Fruit fly (Drosophila melanogaster) whole organism, embryonic: Measurements from ENCODE around the gene CG3117.

Experiments used
- B-H1 ChIP-seq: fragments of 200-800 bp; sonication (Bioruptor generic); IDR thresholded peaks from 3 replicates; pipeline ENCODE4 v1.3.6; 2022; ENCODE audit warnings: missing biosample characterization, missing genetic modification characterization
- CG10209 ChIP-seq: fragments of 200-800 bp; sonication (Bioruptor generic); optimal IDR thresholded peaks from 3 replicates; lab custom pipeline; 2017; ENCODE audit warnings: missing biosample characterization, mild to moderate bottlenecking, missing genetic modification characterization, missing genetic modification reagents
- CG10366 ChIP-seq: fragments of 200-800 bp; sonication (Bioruptor generic); IDR thresholded peaks from 2 replicates; pipeline ENCODE4 v1.3.6; 2022; ENCODE audit warnings: missing biosample characterization, missing genetic modification characterization
- CG10543 ChIP-seq: fragments of 200-800 bp; sonication (Bioruptor generic); optimal IDR thresholded peaks from 3 replicates; lab custom pipeline; 2017; ENCODE audit warnings: missing biosample characterization, mild to moderate bottlenecking, missing genetic modification characterization, moderate library complexity
- CG12391 ChIP-seq: fragments of 200-800 bp; sonication (Bioruptor generic); optimal IDR thresholded peaks from 3 replicates; lab custom pipeline; 2018; ENCODE audit warnings: missing biosample characterization, mild to moderate bottlenecking, missing genetic modification characterization, moderate library complexity
- CG12769 ChIP-seq: fragments of 200-800 bp; sonication (Bioruptor generic); optimal IDR thresholded peaks from 2 replicates; lab custom pipeline; 2019; ENCODE audit warnings: missing biosample characterization, mild to moderate bottlenecking, missing genetic modification characterization, moderate library complexity
- CG13287 ChIP-seq: fragments of 200-800 bp; sonication (Bioruptor generic); IDR thresholded peaks from 2 replicates; pipeline ENCODE4 v1.3.6; 2022; ENCODE audit warnings: missing biosample characterization, missing genetic modification characterization; ENCODE audit not compliant: partially characterized antibody
- CG17612 ChIP-seq: fragments of 200-800 bp; sonication (Bioruptor generic); IDR thresholded peaks from 2 replicates; pipeline ENCODE4 v1.3.6; 2022; ENCODE audit warnings: missing biosample characterization, missing genetic modification characterization
- CG18011 ChIP-seq: fragments of 200-800 bp; sonication (Bioruptor generic); optimal IDR thresholded peaks from 2 replicates; lab custom pipeline; 2017; ENCODE audit warnings: missing biosample characterization, missing genetic modification characterization, mild to moderate bottlenecking, moderate library complexity, missing genotype
- CG18262 ChIP-seq: fragments of 200-800 bp; optimal IDR thresholded peaks from 3 replicates; lab custom pipeline; 2019; ENCODE audit warnings: missing biosample characterization, mild to moderate bottlenecking, missing genetic modification characterization, moderate library complexity
- CG1832 ChIP-seq: fragments of 200-800 bp; sonication (Bioruptor generic); optimal IDR thresholded peaks from 2 replicates; lab custom pipeline; 2017; ENCODE audit warnings: missing biosample characterization, mild to moderate bottlenecking, missing genetic modification characterization, inconsistent platforms
- CG2678 ChIP-seq: fragments of 200-800 bp; sonication (Bioruptor generic); optimal IDR thresholded peaks from 3 replicates; lab custom pipeline; 2019; ENCODE audit warnings: missing biosample characterization, mild to moderate bottlenecking, missing genetic modification characterization, moderate library complexity
- CG6175 ChIP-seq: fragments of 200-800 bp; sonication (Bioruptor generic); IDR thresholded peaks from 3 replicates; pipeline ENCODE4 v1.3.6; 2022; ENCODE audit warnings: missing biosample characterization, missing genetic modification characterization
- CG7745 ChIP-seq: fragments of 200-800 bp; sonication (Bioruptor generic); optimal IDR thresholded peaks from 2 replicates; lab custom pipeline; 2018; ENCODE audit warnings: missing biosample characterization, mild to moderate bottlenecking, missing genetic modification characterization, moderate library complexity
- CG7963 ChIP-seq: fragments of 200-800 bp; sonication (Bioruptor generic); IDR thresholded peaks from 3 replicates; pipeline ENCODE4 v1.3.6; 2022; ENCODE audit warnings: missing biosample characterization, missing genetic modification characterization; ENCODE audit not compliant: partially characterized antibody
- CG9797 ChIP-seq: fragments of 200-800 bp; sonication (Bioruptor generic); optimal IDR thresholded peaks from 3 replicates; lab custom pipeline; 2018; ENCODE audit warnings: missing biosample characterization, mild to moderate bottlenecking, missing genetic modification characterization
- D19A ChIP-seq: fragments of 200-800 bp; optimal IDR thresholded peaks from 3 replicates; lab custom pipeline; 2019; ENCODE audit warnings: missing biosample characterization, mild to moderate bottlenecking, missing genetic modification characterization, moderate library complexity
- H15 ChIP-seq: fragments of 200-800 bp; sonication (Bioruptor generic); IDR thresholded peaks from 3 replicates; pipeline ENCODE4 v1.3.6; 2022; ENCODE audit warnings: missing biosample characterization, missing genetic modification characterization
- HmgD ChIP-seq: fragments of 200-800 bp; sonication (Bioruptor generic); optimal IDR thresholded peaks from 3 replicates; lab custom pipeline; 2016; ENCODE audit warnings: missing biosample characterization, missing genetic modification characterization
- Hr51 ChIP-seq, 2 experiments: fragments of 200-800 bp; sonication (Bioruptor generic); optimal IDR thresholded peaks; 2 replicates in 1 of 2; 3 replicates in 1 of 2; lab custom pipeline; 2016 to 2018; ENCODE audit warnings: missing biosample characterization in 2 of 2, missing genetic modification characterization in 2 of 2, mild to moderate bottlenecking in 1 of 2, moderate library complexity in 1 of 2
- Myb ChIP-seq: fragments of 200-800 bp; sonication (Bioruptor generic); optimal IDR thresholded peaks from 2 replicates; lab custom pipeline; 2016; ENCODE audit warnings: missing biosample characterization, missing genetic modification characterization
- NFAT ChIP-seq: fragments of 200-800 bp; sonication (Bioruptor generic); IDR thresholded peaks from 2 replicates; pipeline ENCODE4 v1.3.6; 2022; ENCODE audit warnings: missing biosample characterization, missing genetic modification characterization
- Pdp1 ChIP-seq, 2 experiments: fragments of 200-800 bp; sonication (Bioruptor generic); optimal IDR thresholded peaks; 3 replicates each; lab custom pipeline; 2016; ENCODE audit warnings: missing biosample characterization in 2 of 2, missing genetic modification characterization in 2 of 2, mild to moderate bottlenecking in 1 of 2, moderate library complexity in 1 of 2
- Six4 ChIP-seq: fragments of 200-800 bp; sonication (Bioruptor generic); optimal IDR thresholded peaks from 2 replicates; lab custom pipeline; 2016; ENCODE audit warnings: missing biosample characterization, missing genetic modification characterization
- Taf1 ChIP-seq: fragments of 200-800 bp; sonication (Bioruptor generic); IDR thresholded peaks from 2 replicates; pipeline ENCODE4 v1.3.6; 2022; ENCODE audit warnings: missing biosample characterization, missing genetic modification characterization
- YL-1 ChIP-seq: fragments of 200-800 bp; sonication (Bioruptor generic); optimal IDR thresholded peaks from 3 replicates; lab custom pipeline; 2017; ENCODE audit warnings: missing biosample characterization, mild to moderate bottlenecking, missing genetic modification characterization
- al ChIP-seq: fragments of 200-800 bp; sonication (Bioruptor generic); IDR thresholded peaks from 2 replicates; pipeline ENCODE4 v1.3.6; 2022; ENCODE audit warnings: missing biosample characterization, missing genetic modification characterization
- chinmo ChIP-seq: fragments of 200-800 bp; sonication (Bioruptor generic); IDR thresholded peaks from 4 replicates; pipeline ENCODE4 v1.3.6; 2022; ENCODE audit warnings: missing biosample characterization, missing genetic modification characterization; ENCODE audit not compliant: partially characterized antibody
- chm ChIP-seq: fragments of 200-800 bp; sonication (Bioruptor generic); IDR thresholded peaks from 2 replicates; pipeline ENCODE4 v1.3.6; 2022; ENCODE audit warnings: missing biosample characterization, missing genetic modification characterization
- eve ChIP-seq, 2 experiments: fragments of >200 bp; optimal IDR thresholded peaks; 2 replicates each; lab custom pipeline; 2017; ENCODE audit warnings: missing biosample characterization in 2 of 2, missing genetic modification characterization in 2 of 2
- gcm ChIP-seq: fragments of 200-800 bp; sonication (Bioruptor generic); optimal IDR thresholded peaks from 2 replicates; lab custom pipeline; 2019; ENCODE audit warnings: missing biosample characterization, mild to moderate bottlenecking, missing genetic modification characterization, moderate library complexity
- gfzf ChIP-seq: fragments of 200-800 bp; sonication (Bioruptor generic); optimal IDR thresholded peaks from 2 replicates; lab custom pipeline; 2016; ENCODE audit warnings: missing biosample characterization, mild to moderate bottlenecking, missing genetic modification characterization, moderate library complexity
- gro ChIP-seq: fragments of 200-800 bp; sonication (Bioruptor generic); optimal IDR thresholded peaks from 2 replicates; lab custom pipeline; 2016; ENCODE audit warnings: missing biosample characterization, missing genetic modification characterization
- hkb ChIP-seq, 2 experiments: fragments of 200-800 bp in 1 of 2; fragments of >200 bp in 1 of 2; sonication (Bioruptor generic) in 1 of 2; IDR thresholded peaks in 1 of 2; optimal IDR thresholded peaks in 1 of 2; 2 replicates each; pipeline versions ENCODE4 v1.3.6 to Lab custom; 2017 to 2022; ENCODE audit warnings: missing biosample characterization in 1 of 2, missing genetic modification characterization in 1 of 2
- lab ChIP-seq: fragments of 200-800 bp; sonication (Bioruptor generic); optimal IDR thresholded peaks from 3 replicates; lab custom pipeline; 2017; ENCODE audit warnings: missing biosample characterization, missing genetic modification characterization, mild to moderate bottlenecking, moderate library complexity, missing genetic modification reagents
- lbe ChIP-seq: fragments of 200-800 bp; sonication (Bioruptor generic); optimal IDR thresholded peaks from 2 replicates; lab custom pipeline; 2016; ENCODE audit warnings: missing biosample characterization, mild to moderate bottlenecking, missing genetic modification characterization
- maf-S ChIP-seq: fragments of 200-800 bp; sonication (Bioruptor generic); optimal IDR thresholded peaks from 2 replicates; lab custom pipeline; 2016; ENCODE audit warnings: missing biosample characterization, missing genetic modification characterization
- mld ChIP-seq: fragments of 200-800 bp; sonication (Bioruptor generic); IDR thresholded peaks from 3 replicates; pipeline ENCODE4 v1.3.6; 2022; ENCODE audit warnings: missing biosample characterization, missing genetic modification characterization; ENCODE audit not compliant: partially characterized antibody
- odd ChIP-seq: fragments of 200-800 bp; sonication (Bioruptor generic); optimal IDR thresholded peaks from 2 replicates; lab custom pipeline; 2017; ENCODE audit warnings: missing biosample characterization, mild to moderate bottlenecking, missing genetic modification characterization
- onecut ChIP-seq: fragments of 200-800 bp; sonication (Bioruptor generic); IDR thresholded peaks from 2 replicates; pipeline ENCODE4 v1.3.6; 2022; ENCODE audit warnings: missing biosample characterization, missing genetic modification characterization
- pum ChIP-seq: fragments of 200-800 bp; sonication (Bioruptor generic); optimal IDR thresholded peaks from 2 replicates; lab custom pipeline; 2016; ENCODE audit warnings: missing biosample characterization, missing genetic modification characterization
- rib ChIP-seq: fragments of 200-800 bp; sonication (Bioruptor generic); IDR thresholded peaks from 2 replicates; pipeline ENCODE4 v1.3.6; 2022; ENCODE audit warnings: missing biosample characterization, missing genetic modification characterization
- run ChIP-seq: fragments of 200-800 bp; sonication (Bioruptor generic); optimal IDR thresholded peaks from 3 replicates; lab custom pipeline; 2018; ENCODE audit warnings: missing biosample characterization, mild to moderate bottlenecking, missing genetic modification characterization
- sd ChIP-seq: fragments of 200-800 bp; sonication (Bioruptor generic); optimal IDR thresholded peaks from 3 replicates; lab custom pipeline; 2018; ENCODE audit warnings: missing biosample characterization, mild to moderate bottlenecking, missing genetic modification characterization, moderate library complexity
- shn ChIP-seq: fragments of 200-800 bp; sonication (Bioruptor generic); optimal IDR thresholded peaks from 3 replicates; lab custom pipeline; 2016; ENCODE audit warnings: missing biosample characterization, missing genetic modification characterization
- slp2 ChIP-seq: fragments of 200-800 bp; sonication (Bioruptor generic); optimal IDR thresholded peaks from 2 replicates; lab custom pipeline; 2016; ENCODE audit warnings: missing biosample characterization, missing genetic modification characterization
- ttk ChIP-seq: fragments of 200-800 bp; sonication (Bioruptor generic); IDR thresholded peaks from 2 replicates; pipeline ENCODE4 v2.1.2; 2022; ENCODE audit warnings: missing biosample characterization, missing genetic modification characterization
- wdn ChIP-seq: fragments of 200-800 bp; sonication (Bioruptor generic); IDR thresholded peaks from 2 replicates; pipeline ENCODE4 v1.3.6; 2022; ENCODE audit warnings: missing biosample characterization, missing genetic modification characterization
- zf30C ChIP-seq: fragments of 200-800 bp; sonication (Bioruptor generic); optimal IDR thresholded peaks from 3 replicates; lab custom pipeline; 2018; ENCODE audit warnings: missing biosample characterization, mild to moderate bottlenecking, missing genetic modification characterization

CG3117 gene

dm6 chr2L:2888859-2889443, 41.9 kb upstream of the CG3117 start (continued):
- TF ChIP-seq CG10366 (GFP tag; lab: Robert Waterston, UW) (no peak), Pdp1 (GFP tag; optimal IDR thresholded peaks at IDR 0.05; lab: Kevin White, UChicago) (no peak), maf-S (GFP tag; lab: Kevin White, UChicago) (no peak), Taf1 (no peak), run (tag; lab: Kevin White, UChicago) (no peak), sd (peak; percentile 44), mld (GFP tag; lab: Robert Waterston, UW) (no peak), CG9797 (GFP tag; lab: Kevin White, UChicago) (no peak), shn (GFP tag; lab: Kevin White, UChicago) (no peak), D19A (peak; percentile 45), CG10209 (GFP tag; lab: Kevin White, UChicago) (no peak), al (GFP tag; lab: Robert Waterston, UW) (no peak), pum (GFP tag; lab: Kevin White, UChicago) (no peak), CG7963 (no peak), chinmo (GFP tag; lab: Robert Waterston, UW) (peak; percentile 87; the same call in 2 of the 4 replicates), onecut (GFP tag; lab: Robert Waterston, UW) (no peak), rib (GFP tag; lab: Robert Waterston, UW) (peak; percentile 42; the same call in 1 of the 2 replicates), CG2678 (tag; lab: Kevin White, UChicago) (no peak), lbe (GFP tag; lab: Kevin White, UChicago) (peak; percentile 52), B-H1 (GFP tag; lab: Robert Waterston, UW) (no peak), lab (GFP tag; lab: Kevin White, UChicago) (no peak), slp2 (no peak), eve (GFP tag; optimal IDR thresholded peaks at IDR 0.05; lab: Kevin White, UChicago) (peak in 1 of 2 experiments; percentile 84), CG7745 (no peak), HmgD (no peak), CG18262 (tag; lab: Kevin White, UChicago) (no peak), wdn (no peak), CG18011 (GFP tag; lab: Kevin White, UChicago) (no peak), chm (GFP tag; lab: Robert Waterston, UW) (0 out of 2 replicates have a peak, but pooled peaks have one; percentile 14), CG12391 (tag; lab: Kevin White, UChicago) (no peak), gfzf (GFP tag; lab: Kevin White, UChicago) (no peak), gcm (GFP tag; lab: Kevin White, UChicago) (no peak), YL-1 (GFP tag; lab: Kevin White, UChicago) (no peak), Hr51 (GFP tag; optimal IDR thresholded peaks at IDR 0.05; lab: Kevin White, UChicago) (no peak), gro (GFP tag; lab: Kevin White, UChicago) (no peak), NFAT (GFP tag; lab: Robert Waterston, UW) (no peak), CG13287 (GFP tag; lab: Robert Waterston, UW) (no peak; the same call in 1 of the 2 replicates), CG6175 (no peak), CG10543 (GFP tag; lab: Kevin White, UChicago) (no peak), Myb (GFP tag; lab: Kevin White, UChicago) (no peak), CG12769 (tag; lab: Kevin White, UChicago) (peak; percentile 34), CG17612 (GFP tag; lab: Robert Waterston, UW) (no peak), odd (GFP tag; lab: Kevin White, UChicago) (no peak), Six4 (GFP tag; lab: Kevin White, UChicago) (no peak), ttk (no peak), hkb (optimal IDR thresholded peaks at IDR 0.05; lab: Kevin White, UChicago) (no peak), hkb (GFP tag; IDR thresholded peaks at IDR 0.05; lab: Robert Waterston, UW) (no peak), zf30C (GFP tag; lab: Kevin White, UChicago) (no peak), CG1832 (GFP tag; lab: Kevin White, UChicago) (peak; percentile 66), H15 (GFP tag; lab: Robert Waterston, UW) (no peak)
